Comparison of ENCODE assay signal across 7 worm cellular contexts in the genomic region with DNA sequence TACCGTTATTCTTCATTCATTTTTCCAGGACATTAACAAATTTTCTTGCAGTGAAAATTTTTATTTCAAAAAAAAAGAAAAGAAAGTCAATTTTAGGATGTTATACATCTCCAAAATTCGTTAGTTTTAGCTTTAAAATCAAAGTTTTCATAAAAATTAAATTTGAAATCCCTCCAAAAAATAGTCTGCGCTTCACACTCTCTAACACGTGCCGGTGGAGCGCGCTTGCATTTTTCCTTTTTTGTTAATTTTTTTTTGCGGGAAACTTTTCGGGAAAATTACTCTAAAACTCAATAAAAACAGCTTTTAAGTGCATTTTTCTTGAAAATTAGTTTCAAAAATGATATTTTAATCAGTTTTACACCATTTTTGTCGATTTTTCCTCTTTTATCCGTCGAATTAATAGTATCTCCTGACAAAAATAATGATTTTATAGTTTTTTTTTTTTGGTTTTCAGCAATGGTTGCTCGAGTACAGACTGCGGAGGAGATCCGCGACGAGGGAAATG.
A peak's percentile ranks its signal among the peaks of the same experiment; 100 is the strongest.
TF ChIP-seq lines count a peak whose summit lies in the region.

A gene (plus strand): TSS at position 458 of the 508 bp plus-strand sequence.

TF ChIP-seq in whole organism, L1 larva, 84 proteins besides CTCF, POLR2A, EP300 and RAD21 (continues in another document):
- peak; percentile 68 for TF ChIP-seq snu-23 (GFP tag; optimal IDR thresholded peaks at IDR 0.05; lab: Kevin White, UChicago)
- TF ChIP-seq fkh-8 (tag; optimal IDR thresholded peaks at IDR 0.05; lab: Kevin White, UChicago) = peak; percentile 28
- peak; percentile 51 for TF ChIP-seq nhr-20 (tag; optimal IDR thresholded peaks at IDR 0.05; lab: Kevin White, UChicago)
- peak; percentile 58 for TF ChIP-seq mep-1 (tag; optimal IDR thresholded peaks at IDR 0.05; lab: Kevin White, UChicago)
- TF ChIP-seq C16A3.4 (tag; optimal IDR thresholded peaks at IDR 0.05; lab: Kevin White, UChicago) = peak; percentile 32
- TF ChIP-seq swsn-7 (tag; optimal IDR thresholded peaks at IDR 0.05; lab: Kevin White, UChicago) = peak; percentile 53
- TF ChIP-seq blmp-1 (tag; optimal IDR thresholded peaks at IDR 0.05; lab: Kevin White, UChicago) = peak; percentile 60
- no peak for TF ChIP-seq nhr-84 (tag; optimal IDR thresholded peaks at IDR 0.05; lab: Kevin White, UChicago)
- TF ChIP-seq lin-15B (tag; optimal IDR thresholded peaks at IDR 0.05; lab: Kevin White, UChicago) = peak; percentile 25
- TF ChIP-seq vab-15 (tag; optimal IDR thresholded peaks at IDR 0.05; lab: Kevin White, UChicago) = no peak
- TF ChIP-seq rnt-1 (tag; optimal IDR thresholded peaks at IDR 0.05; lab: Kevin White, UChicago) = peak; percentile 28
- peak; percentile 63 for TF ChIP-seq lin-13 (GFP tag; optimal IDR thresholded peaks at IDR 0.05; lab: Kevin White, UChicago)

TF ChIP-seq in whole organism, L2 larva, 48 proteins besides CTCF, POLR2A, EP300 and RAD21:
- peak; percentile 5 for TF ChIP-seq nhr-25 (tag; optimal IDR thresholded peaks at IDR 0.05; lab: Kevin White, UChicago)
- no peak for TF ChIP-seq dmd-4 (tag; optimal IDR thresholded peaks at IDR 0.05; lab: Kevin White, UChicago)
- TF ChIP-seq mbf-1 (tag; optimal IDR thresholded peaks at IDR 0.05; lab: Kevin White, UChicago) = no peak
- TF ChIP-seq C34F6.9 (tag; optimal IDR thresholded peaks at IDR 0.05; lab: Kevin White, UChicago) = peak; percentile 50
- peak; percentile 84 for TF ChIP-seq unc-55 (GFP tag; optimal IDR thresholded peaks at IDR 0.05; lab: Kevin White, UChicago)
- peak; percentile 39 for TF ChIP-seq nhr-129 (tag; optimal IDR thresholded peaks at IDR 0.05; lab: Kevin White, UChicago)
- TF ChIP-seq unc-39 (tag; optimal IDR thresholded peaks at IDR 0.05; lab: Kevin White, UChicago) = no peak
- peak; percentile 7 to 67 for TF ChIP-seq lsy-2 (tag; optimal IDR thresholded peaks at IDR 0.05; lab: Kevin White, UChicago)
- TF ChIP-seq lin-13 (GFP tag; optimal IDR thresholded peaks at IDR 0.05; lab: Kevin White, UChicago) = peak; percentile 31
- TF ChIP-seq gmeb-1 (tag; optimal IDR thresholded peaks at IDR 0.05; lab: Kevin White, UChicago) = peak; percentile 93
- TF ChIP-seq crh-2 (tag; optimal IDR thresholded peaks at IDR 0.05; lab: Kevin White, UChicago) = peak; percentile 55
- TF ChIP-seq ZK546.5 (tag; optimal IDR thresholded peaks at IDR 0.05; lab: Kevin White, UChicago) = no peak

TF ChIP-seq in whole organism, L3 larva, 47 proteins besides CTCF, POLR2A, EP300 and RAD21 (continues in another document):
- peak; percentile 24 for TF ChIP-seq nhr-23 (tag; optimal IDR thresholded peaks at IDR 0.05; lab: Kevin White, UChicago)
- no peak for TF ChIP-seq nhr-28 (tag; optimal IDR thresholded peaks at IDR 0.05; lab: Kevin White, UChicago)
- no peak for TF ChIP-seq elt-2 (tag; optimal IDR thresholded peaks at IDR 0.05; lab: Kevin White, UChicago)
- TF ChIP-seq nhr-237 (tag; optimal IDR thresholded peaks at IDR 0.05; lab: Kevin White, UChicago) = no peak
- no peak for TF ChIP-seq R02D3.7 (tag; optimal IDR thresholded peaks at IDR 0.05; lab: Kevin White, UChicago)
- peak; percentile 63 for TF ChIP-seq pha-4 (tag; optimal IDR thresholded peaks at IDR 0.05; lab: Kevin White, UChicago)
- no peak for TF ChIP-seq zag-1 (tag; optimal IDR thresholded peaks at IDR 0.05; lab: Kevin White, UChicago)
- no peak for TF ChIP-seq nhr-11 (tag; optimal IDR thresholded peaks at IDR 0.05; lab: Kevin White, UChicago)
- no peak for TF ChIP-seq mdl-1 (tag; optimal IDR thresholded peaks at IDR 0.05; lab: Kevin White, UChicago)
- no peak for TF ChIP-seq tbx-2 (tag; optimal IDR thresholded peaks at IDR 0.05; lab: Kevin White, UChicago)
- no peak for TF ChIP-seq eor-1 (tag; optimal IDR thresholded peaks at IDR 0.05; lab: Kevin White, UChicago)
- no peak for TF ChIP-seq nhr-25 (tag; optimal IDR thresholded peaks at IDR 0.05; lab: Kevin White, UChicago)
- no peak for TF ChIP-seq fkh-2 (tag; optimal IDR thresholded peaks at IDR 0.05; lab: Kevin White, UChicago)
- peak; percentile 48 for TF ChIP-seq lin-15B (tag; optimal IDR thresholded peaks at IDR 0.05; lab: Kevin White, UChicago)

TF ChIP-seq in whole organism, L4 larva, 104 proteins besides CTCF, POLR2A, EP300 and RAD21 (continues in another document):
- TF ChIP-seq fkh-10 (GFP tag; optimal IDR thresholded peaks at IDR 0.05; lab: Kevin White, UChicago) (no peak), lin-1 (GFP tag; IDR thresholded peaks at IDR 0.05; lab: Robert Waterston, UW) (no peak), saeg-2 (GFP tag; IDR thresholded peaks at IDR 0.05; lab: Robert Waterston, UW) (no peak), ZK546.5 (tag; optimal IDR thresholded peaks at IDR 0.05; lab: Kevin White, UChicago) (no peak), nhr-42 (GFP tag; IDR thresholded peaks at IDR 0.05; lab: Robert Waterston, UW) (no peak), F44E2.7 (GFP tag; IDR thresholded peaks at IDR 0.05; lab: Robert Waterston, UW) (no peak), lsy-2 (tag; optimal IDR thresholded peaks at IDR 0.05; lab: Kevin White, UChicago) (peak in 1 of 2 experiments; percentile 58), daf-12 (tag; optimal IDR thresholded peaks at IDR 0.05; lab: Kevin White, UChicago) (no peak), nhr-102 (tag; optimal IDR thresholded peaks at IDR 0.05; lab: Kevin White, UChicago) (no peak), unc-62 (GFP tag; optimal IDR thresholded peaks at IDR 0.05 in 1 of 2; lab: Kevin White, UChicago) (peak in 1 of 2 experiments; percentile 7), unc-62 (tag; optimal IDR thresholded peaks at IDR 0.05; lab: Kevin White, UChicago) (no peak), nhr-111 (GFP tag; optimal IDR thresholded peaks at IDR 0.05; lab: Kevin White, UChicago) (no peak), ceh-20 (GFP tag; IDR thresholded peaks at IDR 0.05; lab: Robert Waterston, UW) (no peak), nhr-41 (GFP tag; IDR thresholded peaks at IDR 0.05; lab: Robert Waterston, UW) (no peak)

TF ChIP-seq in whole organism, late embryonic, 69 proteins besides CTCF, POLR2A, EP300 and RAD21:
- TF ChIP-seq unc-42 (tag; optimal IDR thresholded peaks at IDR 0.05; lab: Kevin White, UChicago) (peak; percentile 23), ceh-6 (GFP tag; optimal IDR thresholded peaks at IDR 0.05; lab: Kevin White, UChicago) (no peak)

TF ChIP-seq in whole organism, mixed stage, embryonic, 35 proteins besides CTCF, POLR2A, EP300 and RAD21:
- peak; percentile 38 for TF ChIP-seq ces-1 (GFP tag; optimal IDR thresholded peaks at IDR 0.05; lab: Kevin White, UChicago)
- TF ChIP-seq ham-2 (GFP tag; optimal IDR thresholded peaks at IDR 0.05; lab: Kevin White, UChicago) = no peak
- TF ChIP-seq lsy-2 (tag; optimal IDR thresholded peaks at IDR 0.05; lab: Kevin White, UChicago) = peak; percentile 28
TF ChIP-seq in whole organism, mixed stage, embryonic: peak in this region for 2.

TF ChIP-seq in whole organism, young adult, 124 proteins besides CTCF, POLR2A, EP300 and RAD21:
- no peak for TF ChIP-seq chd-7 (tag; optimal IDR thresholded peaks at IDR 0.05; lab: Kevin White, UChicago)
- TF ChIP-seq efl-1 (GFP tag; optimal IDR thresholded peaks at IDR 0.05; lab: Kevin White, UChicago) = peak; percentile 82
- peak; percentile 47; the same call in 1 of the 2 replicates for TF ChIP-seq madf-6 (GFP tag; IDR thresholded peaks at IDR 0.05; lab: Robert Waterston, UW)
- TF ChIP-seq ceh-100 (GFP tag; IDR thresholded peaks at IDR 0.05; lab: Robert Waterston, UW) = no peak
- no peak for TF ChIP-seq repo-1 (tag; optimal IDR thresholded peaks at IDR 0.05; lab: Kevin White, UChicago)
- TF ChIP-seq dpl-1 (GFP tag; optimal IDR thresholded peaks at IDR 0.05; lab: Kevin White, UChicago) = peak; percentile 67
- TF ChIP-seq nhr-80 (tag; optimal IDR thresholded peaks at IDR 0.05; lab: Kevin White, UChicago) = no peak
- peak in 1 of 3 experiments; percentile 69 for TF ChIP-seq lin-35 (GFP tag; optimal IDR thresholded peaks at IDR 0.05; lab: Kevin White, UChicago)
- peak; percentile 29 for TF ChIP-seq lsl-1 (GFP tag; optimal IDR thresholded peaks at IDR 0.05; lab: Kevin White, UChicago)
- TF ChIP-seq mcd-1 (GFP tag; IDR thresholded peaks at IDR 0.05; lab: Robert Waterston, UW) = peak; percentile 89
- peak; percentile 15; the same call in 1 of the 2 replicates for TF ChIP-seq D2030.7 (GFP tag; IDR thresholded peaks at IDR 0.05; lab: Robert Waterston, UW)
- no peak for TF ChIP-seq ztf-3 (GFP tag; optimal IDR thresholded peaks at IDR 0.05; lab: Kevin White, UChicago)
- peak; percentile 92 for TF ChIP-seq hmg-1.2 (GFP tag; IDR thresholded peaks at IDR 0.05; lab: Robert Waterston, UW)
- no peak for TF ChIP-seq madf-10 (tag; optimal IDR thresholded peaks at IDR 0.05; lab: Kevin White, UChicago)
- TF ChIP-seq fkh-3 (tag; optimal IDR thresholded peaks at IDR 0.05; lab: Kevin White, UChicago) = no peak
- peak; percentile 71 for TF ChIP-seq lin-54 (GFP tag; optimal IDR thresholded peaks at IDR 0.05; lab: Kevin White, UChicago)
TF ChIP-seq in whole organism, young adult: peak in this region for 9.
